Fruit fly (Drosophila melanogaster) whole organism, adult: ENCODE measurements around the gene CG17784.

Experiments
- CG11617 ChIP-seq: fragments of 200-800 bp; sonication (Bioruptor generic); optimal IDR thresholded peaks from 2 replicates; lab custom pipeline; 2017; ENCODE audit warnings: mild to moderate bottlenecking, missing biosample characterization, missing genetic modification reagents, missing genetic modification characterization
- CG12768 ChIP-seq: fragments of 200-800 bp; sonication (Bioruptor generic); optimal IDR thresholded peaks from 2 replicates; lab custom pipeline; 2017; ENCODE audit warnings: missing biosample characterization, missing genetic modification characterization, mild to moderate bottlenecking, moderate library complexity, missing genetic modification reagents
- CG14711 ChIP-seq: fragments of 200-800 bp; sonication (Bioruptor generic); optimal IDR thresholded peaks from 2 replicates; lab custom pipeline; 2018; ENCODE audit warnings: missing biosample characterization, mild to moderate bottlenecking, missing genetic modification characterization, moderate library complexity
- CG1620 ChIP-seq: fragments of 200-800 bp; sonication (Bioruptor generic); optimal IDR thresholded peaks from 2 replicates; lab custom pipeline; 2016; ENCODE audit warnings: missing biosample characterization, missing genetic modification characterization
- CG33017 ChIP-seq: fragments of 200-800 bp; sonication (Bioruptor generic); optimal IDR thresholded peaks from 2 replicates; lab custom pipeline; 2018; ENCODE audit warnings: missing biosample characterization, mild to moderate bottlenecking, missing genetic modification characterization, moderate library complexity
- CG5204 ChIP-seq: fragments of 200-800 bp; sonication (Bioruptor generic); optimal IDR thresholded peaks from 2 replicates; lab custom pipeline; 2016; ENCODE audit warnings: missing biosample characterization, missing genetic modification characterization
- CG7045 ChIP-seq: fragments of 200-800 bp; sonication (Bioruptor generic); optimal IDR thresholded peaks from 2 replicates; lab custom pipeline; 2017; ENCODE audit warnings: missing biosample characterization, mild to moderate bottlenecking, missing genetic modification characterization
- CG7101 ChIP-seq: fragments of 200-800 bp; sonication (Bioruptor generic); optimal IDR thresholded peaks from 2 replicates; lab custom pipeline; 2018; ENCODE audit warnings: missing biosample characterization, mild to moderate bottlenecking, missing genetic modification characterization, moderate library complexity
- Clk ChIP-seq: fragments of 200-800 bp; sonication (Bioruptor generic); optimal IDR thresholded peaks from 2 replicates; lab custom pipeline; 2017; ENCODE audit warnings: missing biosample characterization, missing genetic modification characterization
- Crg-1 ChIP-seq: fragments of 200-800 bp; sonication (Bioruptor generic); optimal IDR thresholded peaks from 2 replicates; lab custom pipeline; 2016; ENCODE audit warnings: missing biosample characterization, missing genetic modification characterization
- Hr96 ChIP-seq: fragments of 200-800 bp; sonication (Bioruptor generic); optimal IDR thresholded peaks from 2 replicates; lab custom pipeline; 2016; ENCODE audit warnings: missing biosample characterization, missing genetic modification characterization
- Mnt ChIP-seq: fragments of 200-800 bp; sonication (Bioruptor generic); optimal IDR thresholded peaks from 2 replicates; lab custom pipeline; 2016; ENCODE audit warnings: missing biosample characterization, mild to moderate bottlenecking, missing genetic modification characterization
- bab1 ChIP-seq: fragments of 200-800 bp; sonication (Bioruptor generic); optimal IDR thresholded peaks from 3 replicates; lab custom pipeline; 2019; ENCODE audit warnings: missing biosample characterization, mild to moderate bottlenecking, missing genetic modification characterization, moderate library complexity
- cic ChIP-seq: fragments of 200-800 bp; sonication (Bioruptor generic); optimal IDR thresholded peaks from 2 replicates; lab custom pipeline; 2017; ENCODE audit warnings: missing biosample characterization, mild to moderate bottlenecking, missing genetic modification characterization, moderate library complexity
- cnc ChIP-seq, 2 experiments: fragments of >200 bp; optimal IDR thresholded peaks; 2 replicates each; lab custom pipeline; 2017
- kay ChIP-seq: fragments of 200-800 bp; sonication (Bioruptor generic); peaks from one replicate; lab custom pipeline; 2016; ENCODE audit warnings: missing biosample characterization, missing genetic modification characterization, borderline replicate concordance
- ovo ChIP-seq: fragments of 200-800 bp; sonication (Bioruptor generic); optimal IDR thresholded peaks from 2 replicates; lab custom pipeline; 2016; ENCODE audit warnings: missing biosample characterization, missing genetic modification characterization
- pad ChIP-seq: fragments of 200-800 bp; sonication (Bioruptor generic); optimal IDR thresholded peaks from 3 replicates; lab custom pipeline; 2017; ENCODE audit warnings: missing biosample characterization, missing genetic modification characterization, mild to moderate bottlenecking, moderate library complexity, missing genetic modification reagents
- tj ChIP-seq: fragments of 200-800 bp; sonication (Bioruptor generic); optimal IDR thresholded peaks from 3 replicates; lab custom pipeline; 2017; ENCODE audit warnings: missing biosample characterization, mild to moderate bottlenecking, missing genetic modification characterization, moderate library complexity
- toe ChIP-seq: fragments of 200-800 bp; sonication (Bioruptor generic); optimal IDR thresholded peaks from 2 replicates; lab custom pipeline; 2016; ENCODE audit warnings: missing biosample characterization, missing genetic modification characterization

CG17784 gene

dm6 chr3R:24375561-24375960 is 10.8 kb upstream of the CG17784 start, which contains the start of gene CG17781:
Gene CG17781 (minus strand): TSS chr3R:24375661.
- no peak for TF ChIP-seq cnc (optimal IDR thresholded peaks at IDR 0.05; lab: Kevin White, UChicago)
- no peak for TF ChIP-seq CG7101 (tag; lab: Kevin White, UChicago)
- TF ChIP-seq Crg-1 (GFP tag; lab: Kevin White, UChicago): no peak
- TF ChIP-seq CG33017: no peak
- no peak for TF ChIP-seq ovo (GFP tag; lab: Kevin White, UChicago)
- TF ChIP-seq CG1620 (GFP tag; lab: Kevin White, UChicago): no peak
- TF ChIP-seq toe (GFP tag; lab: Kevin White, UChicago): no peak
- no peak for TF ChIP-seq CG14711 (tag; lab: Kevin White, UChicago)
- no peak for TF ChIP-seq CG7045
- TF ChIP-seq bab1 (GFP tag; lab: Kevin White, UChicago): no peak
- TF ChIP-seq Clk: no peak
- no peak for TF ChIP-seq tj (GFP tag; lab: Kevin White, UChicago)
- no peak for TF ChIP-seq cic (GFP tag; lab: Kevin White, UChicago)
- no peak for TF ChIP-seq kay (GFP tag; lab: Kevin White, UChicago)
- TF ChIP-seq CG11617 (GFP tag; lab: Kevin White, UChicago): no peak
- no peak for TF ChIP-seq Hr96 (GFP tag; lab: Kevin White, UChicago)
- no peak for TF ChIP-seq pad (GFP tag; lab: Kevin White, UChicago)
- no peak for TF ChIP-seq Mnt
- TF ChIP-seq CG12768 (GFP tag; lab: Kevin White, UChicago): no peak

- TF ChIP-seq CG7045 (no peak), CG7101 (tag; lab: Kevin White, UChicago) (no peak), CG5204 (GFP tag; lab: Kevin White, UChicago) (no peak), CG11617 (GFP tag; lab: Kevin White, UChicago) (no peak), bab1 (GFP tag; lab: Kevin White, UChicago) (no peak), pad (GFP tag; lab: Kevin White, UChicago) (no peak), CG14711 (tag; lab: Kevin White, UChicago) (no peak), Hr96 (GFP tag; lab: Kevin White, UChicago) (no peak), Mnt (no peak), cic (GFP tag; lab: Kevin White, UChicago) (no peak), CG12768 (GFP tag; lab: Kevin White, UChicago) (no peak), toe (GFP tag; lab: Kevin White, UChicago) (no peak), kay (GFP tag; lab: Kevin White, UChicago) (no peak), tj (GFP tag; lab: Kevin White, UChicago) (no peak), ovo (GFP tag; lab: Kevin White, UChicago) (no peak), CG1620 (GFP tag; lab: Kevin White, UChicago) (no peak)
These were observed 7.9 kb upstream of the CG17784 start, which contains the start of gene CG17782 for dm6 chr3R:24372662-24373061. Gene CG17782 (minus strand): TSS chr3R:24372762.

- no peak for TF ChIP-seq pad (GFP tag; lab: Kevin White, UChicago)
- no peak for TF ChIP-seq kay (GFP tag; lab: Kevin White, UChicago)
- no peak for TF ChIP-seq cnc (optimal IDR thresholded peaks at IDR 0.05; lab: Kevin White, UChicago)
- no peak for TF ChIP-seq CG12768 (GFP tag; lab: Kevin White, UChicago)
- no peak for TF ChIP-seq CG7045
- TF ChIP-seq bab1 (GFP tag; lab: Kevin White, UChicago): no peak
- TF ChIP-seq toe (GFP tag; lab: Kevin White, UChicago): no peak
- no peak for TF ChIP-seq CG14711 (tag; lab: Kevin White, UChicago)
- TF ChIP-seq cic (GFP tag; lab: Kevin White, UChicago): no peak
- TF ChIP-seq CG7101 (tag; lab: Kevin White, UChicago): no peak
These were observed 4.5 kb upstream of the CG17784 start, which contains the start of gene CG13614 for dm6 chr3R:24369268-24369667. Gene CG13614 (plus strand): TSS chr3R:24369568.

DNA sequence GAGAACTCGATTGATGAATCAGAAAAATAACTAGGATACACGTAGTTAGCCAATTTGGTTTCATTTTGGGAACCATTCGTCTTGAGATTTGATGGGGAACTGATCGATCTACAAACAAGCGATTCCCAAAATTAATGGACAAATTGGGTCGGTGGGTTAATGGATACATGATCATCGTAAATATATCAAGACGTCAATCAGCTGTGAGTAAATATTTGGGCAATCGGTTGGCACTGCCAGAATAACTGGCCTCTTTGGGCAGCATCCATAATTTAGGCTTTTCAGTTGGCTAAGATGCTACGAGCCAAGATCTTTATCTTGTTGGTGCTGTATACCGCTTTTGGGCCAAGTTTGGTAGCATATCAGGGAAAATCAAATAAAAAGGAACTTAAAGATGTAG is 3.3 kb upstream of the CG17784 start, which contains the start of the genes CG42812 and CG33341:
Gene CG42812, minus strand, starts transcription at position 101 of the 400 bp plus-strand sequence.
Gene CG33341, plus strand, starts transcription at position 295 of the 400 bp plus-strand sequence.
- no peak for TF ChIP-seq CG12768 (GFP tag; lab: Kevin White, UChicago)

dm6 chr3R:24367120-24367519 is 2.3 kb upstream of the CG17784 start, which contains the start of gene CG42811:
Gene CG42811 (minus strand): TSS chr3R:24367220.
- TF ChIP-seq CG11617 (GFP tag; lab: Kevin White, UChicago) (no peak), Mnt (no peak), CG12768 (GFP tag; lab: Kevin White, UChicago) (no peak), pad (GFP tag; lab: Kevin White, UChicago) (no peak), ovo (GFP tag; lab: Kevin White, UChicago) (no peak), Hr96 (GFP tag; lab: Kevin White, UChicago) (no peak), CG14711 (tag; lab: Kevin White, UChicago) (no peak), bab1 (GFP tag; lab: Kevin White, UChicago) (no peak), CG5204 (GFP tag; lab: Kevin White, UChicago) (no peak), CG33017 (no peak), kay (GFP tag; lab: Kevin White, UChicago) (no peak), Crg-1 (GFP tag; lab: Kevin White, UChicago) (no peak)

- TF ChIP-seq tj (GFP tag; lab: Kevin White, UChicago): no peak
- TF ChIP-seq toe (GFP tag; lab: Kevin White, UChicago): no peak
- TF ChIP-seq CG33017: no peak
- TF ChIP-seq cic (GFP tag; lab: Kevin White, UChicago): no peak
- TF ChIP-seq cnc (optimal IDR thresholded peaks at IDR 0.05; lab: Kevin White, UChicago): no peak
- TF ChIP-seq pad (GFP tag; lab: Kevin White, UChicago): no peak
- TF ChIP-seq CG5204 (GFP tag; lab: Kevin White, UChicago): no peak
- TF ChIP-seq bab1 (GFP tag; lab: Kevin White, UChicago): no peak
- no peak for TF ChIP-seq CG1620 (GFP tag; lab: Kevin White, UChicago)
- TF ChIP-seq kay (GFP tag; lab: Kevin White, UChicago): no peak
- TF ChIP-seq CG14711 (tag; lab: Kevin White, UChicago): no peak
These were observed 1.9 kb downstream of the CG17784 start, which contains the start of gene CG33340 for dm6 chr3R:24362838-24363237. Gene CG33340 (plus strand): TSS chr3R:24363138.
